Comparison of ENCODE assay signal across 1 fruit fly cellular context in genomic region chr3R:10512273-10512672, dm6.
A peak's percentile ranks its signal among the peaks of the same experiment; 100 is the strongest.
TF ChIP-seq lines count a peak whose summit lies in the region.

No protein-coding gene starts in this region.

TF ChIP-seq in whole organism, embryonic, 481 proteins besides CTCF, POLR2A, EP300 and RAD21 (continued from another document):
- TF ChIP-seq CG10979 (tag; optimal IDR thresholded peaks at IDR 0.05; lab: Kevin White, UChicago) (peak; percentile 18), slou (GFP tag; optimal IDR thresholded peaks at IDR 0.05; lab: Kevin White, UChicago) (no peak), croc (GFP tag; conservative IDR thresholded peaks at IDR 0.05; lab: Robert Waterston, UW) (no peak), CG14710 (tag; optimal IDR thresholded peaks at IDR 0.05; lab: Kevin White, UChicago) (no peak)
